Worm (Caenorhabditis elegans) whole organism, young adult: ENCODE results near the gene F54C9.3.

ENCODE experiments used
- B0261.1 ChIP-seq: sonication (generic microtip); optimal IDR thresholded peaks from 2 replicates; lab custom pipeline; 2016; ENCODE audit warnings: mild to moderate bottlenecking, missing genetic modification characterization, moderate library complexity, missing compliant biosample characterization
- T07F8.4 ChIP-seq: sonication (generic microtip); optimal IDR thresholded peaks from 2 replicates; lab custom pipeline; 2016; ENCODE audit warnings: mild to moderate bottlenecking, missing genetic modification characterization, moderate library complexity, missing compliant biosample characterization
- T26A5.8 ChIP-seq: sonication (generic microtip); optimal IDR thresholded peaks from 2 replicates; lab custom pipeline; 2016; ENCODE audit warnings: missing genetic modification characterization, missing compliant biosample characterization
- akir-1 ChIP-seq: fragments of 200-800 bp; sonication (Bioruptor generic); optimal IDR thresholded peaks from 2 replicates; lab custom pipeline; 2018; ENCODE audit warnings: mild to moderate bottlenecking, missing genetic modification characterization, moderate library complexity, missing compliant biosample characterization
- ama-1 ChIP-seq, 3 experiments: fragments of 150-350 bp in 1 of 3; sonication (generic microtip) in 2 of 3; optimal IDR thresholded peaks; 2 replicates each; lab custom pipeline; 2014 to 2018; ENCODE audit warnings: missing biosample characterization in 2 of 3, missing genetic modification characterization in 2 of 3, missing genetic modification reagents in 2 of 3
- aptf-2 ChIP-seq: fragments of 200-800 bp; sonication (Bioruptor generic); conservative IDR thresholded peaks from 2 replicates; pipeline ENCODE4 v1.3.6; 2022; ENCODE audit warnings: missing genetic modification reagents, missing genetic modification characterization, missing compliant biosample characterization
- aptf-3 ChIP-seq: fragments of 200-800 bp; sonication (Bioruptor generic); IDR thresholded peaks from 2 replicates; pipeline ENCODE4 v1.3.6; 2022; ENCODE audit warnings: missing genetic modification characterization, missing compliant biosample characterization
- bed-1 ChIP-seq: fragments of 200-800 bp; sonication (Bioruptor generic); IDR thresholded peaks from 2 replicates; pipeline ENCODE4 v1.3.6; 2022; ENCODE audit warnings: missing genetic modification reagents, missing genetic modification characterization, missing compliant biosample characterization
- ccch-3 ChIP-seq: fragments of 200-800 bp; sonication (Bioruptor generic); optimal IDR thresholded peaks from 2 replicates; lab custom pipeline; 2018; ENCODE audit warnings: mild to moderate bottlenecking, missing genetic modification characterization, missing compliant biosample characterization
- cebp-1 ChIP-seq, 2 experiments: fragments of 200-800 bp in 1 of 2; sonication (Bioruptor generic) in 1 of 2; sonication (generic microtip) in 1 of 2; IDR thresholded peaks in 1 of 2; optimal IDR thresholded peaks in 1 of 2; 2 replicates each; pipeline versions ENCODE4 v1.3.6 to Lab custom; 2017 to 2022; ENCODE audit warnings: missing compliant biosample characterization in 2 of 2, missing genetic modification characterization in 2 of 2, mild to moderate bottlenecking in 1 of 2, missing genetic modification reagents in 1 of 2, moderate library complexity in 1 of 2
- die-1 ChIP-seq: sonication (generic microtip); optimal IDR thresholded peaks from 2 replicates; lab custom pipeline; 2016; ENCODE audit warnings: missing genotype, mild to moderate bottlenecking, missing genetic modification characterization, missing compliant biosample characterization
- egl-44 ChIP-seq: fragments of 200-800 bp; sonication (Bioruptor generic); IDR thresholded peaks from 2 replicates; pipeline ENCODE4 v1.3.6; 2022; ENCODE audit warnings: missing genetic modification reagents, missing genetic modification characterization, missing compliant biosample characterization
- ets-4 ChIP-seq: fragments of 200-800 bp; sonication (Bioruptor generic); optimal IDR thresholded peaks from 2 replicates; lab custom pipeline; 2018; ENCODE audit warnings: mild to moderate bottlenecking, missing genetic modification characterization, missing compliant biosample characterization
- hlh-26 ChIP-seq: fragments of 200-800 bp; sonication (Bioruptor generic); conservative IDR thresholded peaks from 2 replicates; pipeline ENCODE4 v1.3.6; 2022; ENCODE audit warnings: missing genetic modification reagents, missing genetic modification characterization, missing compliant biosample characterization
- hmg-1.2 ChIP-seq: fragments of 200-800 bp; sonication (Bioruptor generic); IDR thresholded peaks from 2 replicates; pipeline ENCODE4 v1.3.6; 2022; ENCODE audit warnings: missing genetic modification reagents, missing genetic modification characterization, missing compliant biosample characterization
- hrde-1 ChIP-seq: sonication (generic microtip); optimal IDR thresholded peaks from 2 replicates; lab custom pipeline; 2016; ENCODE audit warnings: missing genetic modification characterization, mild to moderate bottlenecking, missing compliant biosample characterization, moderate library complexity, missing genotype, missing genetic modification reagents, borderline replicate concordance
- lin-26 ChIP-seq: fragments of 200-800 bp; sonication (Bioruptor generic); IDR thresholded peaks from 2 replicates; pipeline ENCODE4 v1.3.6; 2022; ENCODE audit warnings: missing genetic modification reagents, missing genetic modification characterization, missing compliant biosample characterization
- lin-35 ChIP-seq, 3 experiments: fragments of 150-350 bp in 2 of 3; sonication (generic microtip) in 1 of 3; optimal IDR thresholded peaks; 2 replicates each; lab custom pipeline; 2014 to 2018; ENCODE audit warnings: missing biosample characterization in 3 of 3, missing genetic modification characterization in 3 of 3, missing genetic modification reagents in 3 of 3
- lin-40 ChIP-seq: sonication (generic microtip); optimal IDR thresholded peaks from 2 replicates; lab custom pipeline; 2016; ENCODE audit warnings: missing genetic modification characterization, mild to moderate bottlenecking, missing compliant biosample characterization, missing genotype, missing genetic modification reagents
- madf-6 ChIP-seq: fragments of 200-800 bp; sonication (Bioruptor generic); IDR thresholded peaks from 2 replicates; pipeline ENCODE4 v1.3.6; 2022; ENCODE audit warnings: missing genetic modification reagents, missing genetic modification characterization, missing compliant biosample characterization
- mcd-1 ChIP-seq: fragments of 200-800 bp; sonication (Bioruptor generic); IDR thresholded peaks from 2 replicates; pipeline ENCODE4 v1.3.6; 2022; ENCODE audit warnings: missing genetic modification reagents, missing genetic modification characterization, missing compliant biosample characterization
- nhr-90 ChIP-seq: sonication (generic microtip); optimal IDR thresholded peaks from 2 replicates; lab custom pipeline; 2016; ENCODE audit warnings: missing genotype, mild to moderate bottlenecking, missing genetic modification characterization, missing compliant biosample characterization
- sdz-38 ChIP-seq: sonication (generic microtip); optimal IDR thresholded peaks from 2 replicates; lab custom pipeline; 2016; ENCODE audit warnings: missing genotype, missing genetic modification characterization, missing compliant biosample characterization
- snpc-3.4 ChIP-seq: sonication (generic microtip); optimal IDR thresholded peaks from 2 replicates; lab custom pipeline; 2017; ENCODE audit warnings: missing genetic modification characterization, mild to moderate bottlenecking, missing compliant biosample characterization, antibody characterized with exemption, moderate library complexity, missing genotype, missing genetic modification reagents
- somi-1 ChIP-seq: fragments of 200-800 bp; sonication (Bioruptor generic); optimal IDR thresholded peaks from 2 replicates; lab custom pipeline; 2018; ENCODE audit warnings: mild to moderate bottlenecking, missing genetic modification characterization, missing compliant biosample characterization
- sptf-2 ChIP-seq: fragments of 200-800 bp; sonication (Bioruptor generic); optimal IDR thresholded peaks from 2 replicates; lab custom pipeline; 2018; ENCODE audit warnings: mild to moderate bottlenecking, missing genetic modification characterization, missing compliant biosample characterization
- unc-62 ChIP-seq: fragments of 150-350 bp; optimal IDR thresholded peaks from 2 replicates; lab custom pipeline; 2014; ENCODE audit warnings: missing biosample characterization, missing genetic modification reagents, missing genetic modification characterization
- zfh-2 ChIP-seq: fragments of 200-800 bp; sonication (Bioruptor generic); conservative IDR thresholded peaks from 2 replicates; pipeline ENCODE4 v1.3.6; 2022; ENCODE audit warnings: missing genetic modification reagents, missing genetic modification characterization, missing compliant biosample characterization
- zim-3 ChIP-seq: sonication (generic microtip); optimal IDR thresholded peaks from 2 replicates; lab custom pipeline; 2017; ENCODE audit warnings: mild to moderate bottlenecking, missing genetic modification characterization, moderate library complexity, missing compliant biosample characterization

F54C9.3 gene

DNA sequence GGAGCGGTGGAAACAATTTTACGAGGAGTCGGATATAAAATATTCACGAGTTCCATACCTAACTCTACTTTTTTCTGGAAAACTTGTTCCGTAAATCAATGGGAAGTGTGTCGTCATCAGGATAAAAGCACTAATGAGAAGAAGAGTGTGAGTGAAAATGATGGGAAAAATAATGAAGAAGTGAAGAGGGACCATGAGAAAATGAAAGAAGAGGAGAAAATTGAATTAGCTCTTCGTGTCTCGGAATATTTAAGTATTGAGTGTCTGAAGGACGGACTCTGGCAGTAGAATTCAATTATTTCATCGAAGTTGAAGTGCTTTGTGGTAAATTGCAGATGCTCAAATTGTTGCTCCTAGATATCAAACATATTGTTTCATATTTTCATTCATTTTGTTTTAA lies 22.6 kb upstream of the F54C9.3 start:
- TF ChIP-seq egl-44 (no peak), ccch-3 (GFP tag; lab: Kevin White, UChicago) (no peak), B0261.1 (tag; lab: Kevin White, UChicago) (no peak), hmg-1.2 (GFP tag; lab: Robert Waterston, UW) (no peak), aptf-2 (no peak), T07F8.4 (no peak), hrde-1 (tag; lab: Kevin White, UChicago) (no peak), ama-1 (optimal IDR thresholded peaks at IDR 0.05; lab: Kevin White, UChicago) (no peak), ama-1 (GFP tag; optimal IDR thresholded peaks at IDR 0.05; lab: Kevin White, UChicago) (no peak), sdz-38 (tag; lab: Kevin White, UChicago) (no peak), akir-1 (GFP tag; lab: Kevin White, UChicago) (no peak), T26A5.8 (no peak), madf-6 (no peak), nhr-90 (tag; lab: Kevin White, UChicago) (no peak), die-1 (tag; lab: Kevin White, UChicago) (no peak), zfh-2 (no peak), hlh-26 (GFP tag; lab: Robert Waterston, UW) (no peak), ets-4 (GFP tag; lab: Kevin White, UChicago) (no peak)
- TF ChIP-seq, all 124 proteins: peak for 0

- TF ChIP-seq akir-1 (GFP tag; lab: Kevin White, UChicago) (no peak), madf-6 (no peak), unc-62 (GFP tag; lab: Kevin White, UChicago) (no peak), snpc-3.4 (tag; lab: Kevin White, UChicago) (no peak), sptf-2 (GFP tag; lab: Kevin White, UChicago) (no peak), zfh-2 (no peak), lin-40 (tag; lab: Kevin White, UChicago) (no peak)
- TF ChIP-seq, all 124 proteins: peak for 0
Measured at ce11 chrII:8588442-8588841, 21.8 kb upstream of the F54C9.3 start.

- TF ChIP-seq hmg-1.2 (GFP tag; lab: Robert Waterston, UW) (peak; percentile 39; the same call in 1 of the 2 replicates), bed-1 (GFP tag; lab: Robert Waterston, UW) (no peak)
Measured at ce11 chrII:8587660-8588230, 21.1 kb upstream of the F54C9.3 start.

DNA sequence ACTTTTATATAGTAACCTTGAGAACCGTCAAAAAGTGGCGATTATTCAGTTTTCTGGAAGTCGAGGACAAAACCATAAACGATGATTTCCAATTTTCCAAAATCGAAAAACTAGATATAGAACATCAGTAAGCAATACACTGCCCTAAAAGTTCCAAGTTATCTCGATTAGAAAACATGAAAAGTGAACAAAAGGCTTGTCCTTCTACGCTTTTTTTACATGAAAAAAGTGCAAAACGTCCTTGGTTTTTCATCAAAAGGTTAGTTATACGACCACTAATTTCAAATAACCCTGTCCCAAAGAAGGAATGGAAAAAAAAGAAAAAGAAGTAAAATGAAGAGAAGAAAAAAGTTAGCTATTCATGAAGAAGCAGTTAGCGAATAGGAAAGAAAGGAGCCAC lies 19.3 kb upstream of the F54C9.3 start:
- no peak for TF ChIP-seq zim-3

DNA sequence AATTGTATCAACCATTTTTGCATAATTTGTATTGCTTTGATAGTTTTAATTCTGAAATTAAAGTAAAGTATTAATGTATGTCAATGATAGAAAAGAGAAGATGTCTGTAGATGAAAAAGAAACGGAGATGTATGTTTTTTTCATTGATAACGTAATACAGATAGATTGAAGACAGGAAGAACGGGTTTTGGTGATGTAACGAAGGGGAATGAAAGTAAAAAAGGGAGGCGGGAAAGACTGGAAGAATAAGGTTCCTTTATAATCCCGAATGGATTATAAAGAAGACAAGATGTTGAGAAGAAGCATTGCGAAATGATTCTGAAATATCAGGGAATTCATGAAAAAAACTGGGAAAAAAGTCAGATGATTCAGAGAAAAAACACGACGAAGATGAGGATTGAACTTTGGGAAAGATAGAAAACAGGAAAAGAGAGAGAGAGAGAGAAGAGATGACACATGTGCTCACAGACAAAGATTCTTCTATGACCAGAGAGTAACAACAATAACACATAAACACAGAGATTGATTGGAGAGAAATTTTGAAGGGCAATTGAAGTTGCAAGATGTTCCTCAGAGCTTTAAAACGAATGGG lies 18.5 kb upstream of the F54C9.3 start, which contains the start of gene F54C9.11:
TSS of gene F54C9.11 (minus strand) at position 51 of the 592 bp plus-strand sequence.
- TF ChIP-seq lin-35 (GFP tag; optimal IDR thresholded peaks at IDR 0.05; lab: Kevin White, UChicago) (peak in 1 of 3 experiments; percentile 20), somi-1 (peak; percentile 35), cebp-1 (GFP tag; IDR thresholded peaks at IDR 0.05; lab: Robert Waterston, UW) (peak; percentile 41; the same call in 1 of the 2 replicates), cebp-1 (tag; optimal IDR thresholded peaks at IDR 0.05; lab: Kevin White, UChicago) (peak; percentile 87), mcd-1 (GFP tag; lab: Robert Waterston, UW) (no peak)

ce11 chrII:8583035-8583434 lies 16.4 kb upstream of the F54C9.3 start:
- no peak for TF ChIP-seq lin-35 (GFP tag; optimal IDR thresholded peaks at IDR 0.05; lab: Kevin White, UChicago)
- peak; percentile 55; the same call in 1 of the 2 replicates for TF ChIP-seq lin-26 (GFP tag; lab: Robert Waterston, UW)
- TF ChIP-seq madf-6: 0 out of 2 replicates have a peak, but pooled peaks have one; percentile 24
- no peak for TF ChIP-seq cebp-1 (GFP tag; IDR thresholded peaks at IDR 0.05; lab: Robert Waterston, UW)
- peak; percentile 7 for TF ChIP-seq cebp-1 (tag; optimal IDR thresholded peaks at IDR 0.05; lab: Kevin White, UChicago)
- peak; percentile 22; the same call in 1 of the 2 replicates for TF ChIP-seq aptf-3 (GFP tag; lab: Robert Waterston, UW)
